Fruit fly (Drosophila melanogaster) whole organism, embryonic: Measurements from ENCODE around the gene PAPLA1.

Experiments
- Bteb2 ChIP-seq: fragments of 200-800 bp; sonication (Bioruptor generic); optimal IDR thresholded peaks from 2 replicates; lab custom pipeline; 2016; ENCODE audit warnings: missing biosample characterization, missing genetic modification characterization
- CG10654 ChIP-seq: fragments of 200-800 bp; sonication (Bioruptor generic); optimal IDR thresholded peaks from 2 replicates; lab custom pipeline; 2016; ENCODE audit warnings: missing biosample characterization, missing genetic modification characterization
- CG12236 ChIP-seq: fragments of 200-800 bp; sonication (Bioruptor generic); optimal IDR thresholded peaks from 2 replicates; lab custom pipeline; 2016; ENCODE audit warnings: missing biosample characterization, missing genetic modification characterization
- CG33213 ChIP-seq: fragments of 200-800 bp; sonication (Bioruptor generic); optimal IDR thresholded peaks from 3 replicates; lab custom pipeline; 2016; ENCODE audit warnings: missing biosample characterization, missing genetic modification characterization
- CG4854 ChIP-seq: fragments of 200-800 bp; sonication (Bioruptor generic); optimal IDR thresholded peaks from 2 replicates; lab custom pipeline; 2016; ENCODE audit warnings: missing biosample characterization, missing genetic modification characterization, inconsistent platforms
- CG7372 ChIP-seq: fragments of 200-800 bp; sonication (Bioruptor generic); IDR thresholded peaks from 2 replicates; pipeline ENCODE4 v1.3.6; 2022; ENCODE audit warnings: missing biosample characterization, missing genetic modification characterization
- CG8388 ChIP-seq: fragments of 200-800 bp; sonication (Bioruptor generic); optimal IDR thresholded peaks from 2 replicates; lab custom pipeline; 2019; ENCODE audit warnings: missing biosample characterization, mild to moderate bottlenecking, missing genetic modification characterization, moderate library complexity
- CG9609 ChIP-seq: fragments of 200-800 bp; sonication (Bioruptor generic); optimal IDR thresholded peaks from 3 replicates; lab custom pipeline; 2016; ENCODE audit warnings: missing biosample characterization, missing genetic modification characterization
- Xrp1 ChIP-seq: fragments of 200-800 bp; sonication (Bioruptor generic); IDR thresholded peaks from 2 replicates; pipeline ENCODE4 v1.3.6; 2022; ENCODE audit warnings: missing biosample characterization, missing genetic modification characterization
- btn ChIP-seq: fragments of 200-800 bp; sonication (Bioruptor generic); optimal IDR thresholded peaks from 2 replicates; lab custom pipeline; 2016; ENCODE audit warnings: missing biosample characterization, missing genetic modification characterization
- insv ChIP-seq, 2 experiments: fragments of 200-800 bp; sonication (Bioruptor generic); optimal IDR thresholded peaks; 3 replicates each; lab custom pipeline; 2016 to 2018; ENCODE audit warnings: missing biosample characterization in 2 of 2, missing genetic modification characterization in 2 of 2
- p53 ChIP-seq: fragments of 200-800 bp; sonication (Bioruptor generic); optimal IDR thresholded peaks from 2 replicates; lab custom pipeline; 2016; ENCODE audit warnings: missing biosample characterization, missing genetic modification characterization
- usp ChIP-seq: fragments of >200 bp; optimal IDR thresholded peaks from 2 replicates; lab custom pipeline; 2017; ENCODE audit warnings: missing biosample characterization, missing genetic modification characterization

dm6 chr2L:8097461-8097860, 62.0 kb downstream of the PAPLA1 start:
- TF ChIP-seq CG7372 (GFP tag; lab: Robert Waterston, UW), result no peak
- TF ChIP-seq btn, result no peak
- TF ChIP-seq Xrp1 (GFP tag; lab: Robert Waterston, UW), result peak; percentile 9; the same call in 1 of the 2 replicates
- no peak for TF ChIP-seq insv (GFP tag; optimal IDR thresholded peaks at IDR 0.05; lab: Kevin White, UChicago)
- TF ChIP-seq usp (GFP tag; lab: Kevin White, UChicago), result no peak
- TF ChIP-seq CG10654, result no peak
- TF ChIP-seq CG12236 (GFP tag; lab: Kevin White, UChicago), result no peak
- no peak for TF ChIP-seq p53
- TF ChIP-seq CG9609 (GFP tag; lab: Kevin White, UChicago), result no peak
- TF ChIP-seq CG4854, result peak; percentile 16
- TF ChIP-seq CG8388 (GFP tag; lab: Kevin White, UChicago), result peak; percentile 3
- no peak for TF ChIP-seq Bteb2 (GFP tag; lab: Kevin White, UChicago)
- TF ChIP-seq CG33213 (GFP tag; lab: Kevin White, UChicago), result no peak
